Worm (Caenorhabditis elegans): Measurements from ENCODE around the gene clec-74.

Gene clec-74

ce11 chrIV:3973049-3973448 lies 16.2 kb downstream of the clec-74 start, which contains the start of gene clec-79:
Gene clec-79 (plus strand): TSS chrIV:3973349.
- TF ChIP-seq Y48G9A.11 (GFP tag; IDR thresholded peaks at IDR 0.05), result no peak

ce11 chrIV:3977965-3978523 lies 21.2 kb downstream of the clec-74 start, which contains the start of gene srh-220:
Gene srh-220 (minus strand): TSS chrIV:3978015.
- TF ChIP-seq nhr-111 (GFP tag; optimal IDR thresholded peaks at IDR 0.05) (no peak), F26F4.8 (GFP tag; conservative IDR thresholded peaks at IDR 0.05) (0 out of 2 replicates have a peak, but pooled peaks have one; percentile 51), zip-11 (GFP tag; IDR thresholded peaks at IDR 0.05) (no peak), lin-38 (GFP tag; IDR thresholded peaks at IDR 0.05) (no peak), zag-1 (tag; optimal IDR thresholded peaks at IDR 0.05) (no peak), ceh-62 (tag; optimal IDR thresholded peaks at IDR 0.05) (no peak)

- TF ChIP-seq rbr-2 (tag; optimal IDR thresholded peaks at IDR 0.05) (no peak), ceh-44 (GFP tag; IDR thresholded peaks at IDR 0.05) (no peak), lin-13 (GFP tag; optimal IDR thresholded peaks at IDR 0.05) (no peak), daf-12 (tag; optimal IDR thresholded peaks at IDR 0.05) (no peak), ztf-7 (tag; optimal IDR thresholded peaks at IDR 0.05) (no peak), unc-39 (tag; optimal IDR thresholded peaks at IDR 0.05) (no peak), arid-1 (GFP tag; conservative IDR thresholded peaks at IDR 0.05) (no peak), egl-43 (GFP tag; IDR thresholded peaks at IDR 0.05) (no peak), egl-27 (tag; optimal IDR thresholded peaks at IDR 0.05) (no peak), spr-1 (tag; optimal IDR thresholded peaks at IDR 0.05) (no peak), lsy-2 (tag; optimal IDR thresholded peaks at IDR 0.05) (no peak), ceh-32 (tag; optimal IDR thresholded peaks at IDR 0.05; ENCODE audit: poor library complexity) (no peak), mdl-1 (tag; optimal IDR thresholded peaks at IDR 0.05) (no peak), nhr-76 (tag; optimal IDR thresholded peaks at IDR 0.05) (no peak), jun-1 (tag; optimal IDR thresholded peaks at IDR 0.05) (no peak), R02D3.7 (tag; optimal IDR thresholded peaks at IDR 0.05) (no peak), nhr-11 (tag; optimal IDR thresholded peaks at IDR 0.05) (no peak), lir-3 (tag; optimal IDR thresholded peaks at IDR 0.05) (no peak), unc-130 (GFP tag; optimal IDR thresholded peaks at IDR 0.05) (no peak)
Measured at ce11 chrIV:3979525-3979924, 22.7 kb downstream of the clec-74 start, which contains the start of gene srh-222. Gene srh-222 (plus strand): TSS chrIV:3979825.

- TF ChIP-seq nhr-42 (GFP tag; IDR thresholded peaks at IDR 0.05), result no peak
- peak; percentile 64 for TF ChIP-seq aha-1 (tag)
Measured at ce11 chrIV:3981601-3982000, 24.8 kb downstream of the clec-74 start, which contains the start of gene srh-223. Gene srh-223 (plus strand): TSS chrIV:3981901.

- TF ChIP-seq aly-2 (tag; optimal IDR thresholded peaks at IDR 0.05), result no peak
- no peak for TF ChIP-seq dpl-1 (GFP tag; optimal IDR thresholded peaks at IDR 0.05)
- TF ChIP-seq nhr-76 (tag; optimal IDR thresholded peaks at IDR 0.05), result no peak
- peak; percentile 92 for TF ChIP-seq aha-1 (tag)
- TF ChIP-seq egl-27 (tag; optimal IDR thresholded peaks at IDR 0.05), result no peak
Measured at ce11 chrIV:3988132-3988531, 31.3 kb downstream of the clec-74 start.

- TF ChIP-seq snpc-1.2 (GFP tag; IDR thresholded peaks at IDR 0.05) (no peak), daf-19 (GFP tag; conservative IDR thresholded peaks at IDR 0.05) (no peak), nhr-41 (GFP tag; IDR thresholded peaks at IDR 0.05) (peak; percentile 78), ceh-44 (GFP tag; IDR thresholded peaks at IDR 0.05) (no peak), pqm-1 (tag; optimal IDR thresholded peaks at IDR 0.05) (peak; percentile 99), daf-16 (GFP tag; optimal IDR thresholded peaks at IDR 0.05) (no peak), daf-16 (tag; optimal IDR thresholded peaks at IDR 0.05) (peak; percentile 78), nhr-28 (tag; optimal IDR thresholded peaks at IDR 0.05) (peak; percentile 96), mes-2 (tag; optimal IDR thresholded peaks at IDR 0.05; ENCODE audit: poor library complexity, severe bottlenecking) (peak; percentile 40), tra-1 (GFP tag; IDR thresholded peaks at IDR 0.05) (peak; percentile 84), lin-1 (GFP tag; IDR thresholded peaks at IDR 0.05) (peak; percentile 88), nhr-77 (tag; optimal IDR thresholded peaks at IDR 0.05) (peak; percentile 85), jun-1 (tag; optimal IDR thresholded peaks at IDR 0.05) (peak; percentile 79), set-16 (GFP tag; IDR thresholded peaks at IDR 0.05) (no peak), zip-11 (GFP tag; IDR thresholded peaks at IDR 0.05) (no peak), dmd-9 (GFP tag; IDR thresholded peaks at IDR 0.05) (no peak), lin-13 (GFP tag; optimal IDR thresholded peaks at IDR 0.05) (no peak)
Measured at ce11 chrIV:3988638-3989152, 31.9 kb downstream of the clec-74 start, which contains the start of gene clec-78. Gene clec-78 (plus strand): TSS chrIV:3989102.

Measured in whole organism, L4 larva.